Worm (Caenorhabditis elegans) whole organism, L1 larva: ENCODE measurements around the gene smk-1.

Experiments
- fos-1 ChIP-seq: fragments of 150-350 bp; optimal IDR thresholded peaks from 2 replicates; lab custom pipeline; 2014; ENCODE audit warnings: missing biosample characterization, missing genetic modification characterization
- nhr-11 ChIP-seq: fragments of 150-350 bp; optimal IDR thresholded peaks from 2 replicates; lab custom pipeline; 2014; ENCODE audit warnings: missing biosample characterization, missing genetic modification characterization
- snpc-4 ChIP-seq: fragments of 150-350 bp; optimal IDR thresholded peaks from 2 replicates; lab custom pipeline; 2014; ENCODE audit warnings: missing biosample characterization, missing genetic modification characterization

- TF ChIP-seq fos-1 (no peak), snpc-4 (tag; lab: Kevin White, UChicago) (no peak), nhr-11 (no peak)
These were observed 4.3 kb upstream of the smk-1 start, which contains the start of gene F41E6.5 for ce11 chrV:8603272-8603671.
